Worm (Caenorhabditis elegans) whole organism, late embryonic: ENCODE data around the gene hrg-9.

Experiments used
- C38D4.7 ChIP-seq: fragments of 200-800 bp; sonication (Bioruptor generic); optimal IDR thresholded peaks from 2 replicates; lab custom pipeline; 2018; ENCODE audit warnings: mild to moderate bottlenecking, missing genetic modification characterization, moderate library complexity, missing compliant biosample characterization
- F13H6.1 ChIP-seq: sonication (generic microtip); optimal IDR thresholded peaks from 2 replicates; lab custom pipeline; 2016; ENCODE audit warnings: missing genetic modification characterization, missing compliant biosample characterization
- K02D7.2 ChIP-seq: sonication (generic microtip); optimal IDR thresholded peaks from 2 replicates; lab custom pipeline; 2017; ENCODE audit warnings: mild to moderate bottlenecking, missing genetic modification characterization, missing compliant biosample characterization
- K09A11.1 ChIP-seq: sonication (generic microtip); optimal IDR thresholded peaks from 2 replicates; lab custom pipeline; 2017; ENCODE audit warnings: antibody characterized with exemption, mild to moderate bottlenecking, missing genetic modification characterization, missing compliant biosample characterization; ENCODE audit not compliant: insufficient read depth
- ceh-14 ChIP-seq: sonication (generic microtip); optimal IDR thresholded peaks from 2 replicates; lab custom pipeline; 2016; ENCODE audit warnings: missing genotype, missing genetic modification characterization, missing compliant biosample characterization
- ceh-18 ChIP-seq: sonication (generic microtip); optimal IDR thresholded peaks from 2 replicates; lab custom pipeline; 2016; ENCODE audit warnings: missing genetic modification characterization, missing compliant biosample characterization
- ceh-2 ChIP-seq: sonication (generic microtip); optimal IDR thresholded peaks from 2 replicates; lab custom pipeline; 2016; ENCODE audit warnings: missing genotype, missing genetic modification characterization, missing compliant biosample characterization
- ceh-24 ChIP-seq: sonication (generic microtip); optimal IDR thresholded peaks from 2 replicates; lab custom pipeline; 2016; ENCODE audit warnings: mild to moderate bottlenecking, missing genetic modification characterization, missing compliant biosample characterization
- ceh-30 ChIP-seq: fragments of 150-350 bp; optimal IDR thresholded peaks from 2 replicates; lab custom pipeline; 2014; ENCODE audit warnings: missing biosample characterization, missing genetic modification characterization
- ceh-31 ChIP-seq: sonication (generic microtip); optimal IDR thresholded peaks from 2 replicates; lab custom pipeline; 2016; ENCODE audit warnings: missing genetic modification characterization, missing compliant biosample characterization
- ceh-45 ChIP-seq: fragments of 200-800 bp; sonication (Bioruptor generic); IDR thresholded peaks from 2 replicates; pipeline ENCODE4 v1.3.6; 2022; ENCODE audit warnings: missing genetic modification reagents, missing genetic modification characterization, missing compliant biosample characterization
- ceh-48 ChIP-seq: sonication (generic microtip); optimal IDR thresholded peaks from 2 replicates; lab custom pipeline; 2016; ENCODE audit warnings: missing genetic modification characterization, inconsistent platforms, missing compliant biosample characterization
- ceh-9 ChIP-seq: sonication (generic microtip); optimal IDR thresholded peaks from 2 replicates; lab custom pipeline; 2016; ENCODE audit warnings: mild to moderate bottlenecking, missing genetic modification characterization, inconsistent platforms, missing compliant biosample characterization
- che-1 ChIP-seq: sonication (generic microtip); optimal IDR thresholded peaks from 2 replicates; lab custom pipeline; 2016; ENCODE audit warnings: mild to moderate bottlenecking, missing genetic modification characterization, missing compliant biosample characterization
- elt-2 ChIP-seq: sonication (generic microtip); optimal IDR thresholded peaks from 2 replicates; lab custom pipeline; 2016; ENCODE audit warnings: missing genetic modification reagents, missing genetic modification characterization, missing compliant biosample characterization
- elt-4 ChIP-seq: sonication (generic microtip); optimal IDR thresholded peaks from 2 replicates; lab custom pipeline; 2016; ENCODE audit warnings: missing genetic modification characterization, missing compliant biosample characterization
- ets-4 ChIP-seq: sonication (generic microtip); optimal IDR thresholded peaks from 2 replicates; lab custom pipeline; 2016; ENCODE audit warnings: missing genetic modification characterization, missing compliant biosample characterization
- eyg-1 ChIP-seq: sonication (generic microtip); optimal IDR thresholded peaks from 2 replicates; lab custom pipeline; 2016; ENCODE audit warnings: missing genotype, missing genetic modification characterization, missing compliant biosample characterization
- fax-1 ChIP-seq: sonication (generic microtip); optimal IDR thresholded peaks from 2 replicates; lab custom pipeline; 2016; ENCODE audit warnings: missing genotype, missing genetic modification characterization, missing compliant biosample characterization
- fkh-10 ChIP-seq: fragments of 150-350 bp; optimal IDR thresholded peaks from 2 replicates; lab custom pipeline; 2014; ENCODE audit warnings: missing biosample characterization, missing genetic modification reagents, missing genetic modification characterization
- gmeb-2 ChIP-seq: sonication (generic microtip); optimal IDR thresholded peaks from 2 replicates; lab custom pipeline; 2016; ENCODE audit warnings: missing genetic modification characterization, inconsistent platforms, missing compliant biosample characterization
- hlh-13 ChIP-seq: fragments of 200-800 bp; sonication (Bioruptor generic); optimal IDR thresholded peaks from 2 replicates; lab custom pipeline; 2018; ENCODE audit warnings: mild to moderate bottlenecking, missing genetic modification characterization, missing compliant biosample characterization
- hlh-15 ChIP-seq: sonication (generic microtip); optimal IDR thresholded peaks from 2 replicates; lab custom pipeline; 2016; ENCODE audit warnings: missing genetic modification characterization, missing compliant biosample characterization
- madf-2 ChIP-seq: sonication (generic microtip); optimal IDR thresholded peaks from 2 replicates; lab custom pipeline; 2017; ENCODE audit warnings: missing genetic modification characterization, missing compliant biosample characterization
- nfya-1 ChIP-seq: sonication (generic microtip); optimal IDR thresholded peaks from 2 replicates; lab custom pipeline; 2017; ENCODE audit warnings: missing genetic modification characterization, mild to moderate bottlenecking, missing compliant biosample characterization, antibody characterized with exemption, moderate library complexity
- nhr-11 ChIP-seq: fragments of 150-350 bp; optimal IDR thresholded peaks from 2 replicates; lab custom pipeline; 2014; ENCODE audit warnings: missing biosample characterization, missing genetic modification characterization
- npax-4 ChIP-seq: sonication (generic microtip); optimal IDR thresholded peaks from 2 replicates; lab custom pipeline; 2016; ENCODE audit warnings: missing genetic modification characterization, missing compliant biosample characterization
- odd-2 ChIP-seq: sonication (generic microtip); optimal IDR thresholded peaks from 2 replicates; lab custom pipeline; 2017; ENCODE audit warnings: antibody characterized with exemption, mild to moderate bottlenecking, missing genetic modification characterization, missing compliant biosample characterization
- pat-9 ChIP-seq: fragments of 200-800 bp; sonication (Bioruptor generic); optimal IDR thresholded peaks from 2 replicates; lab custom pipeline; 2018; ENCODE audit warnings: mild to moderate bottlenecking, missing genetic modification characterization, moderate library complexity, missing compliant biosample characterization
- pqm-1 ChIP-seq: sonication (generic microtip); optimal IDR thresholded peaks from 2 replicates; lab custom pipeline; 2016; ENCODE audit warnings: missing genetic modification characterization, missing compliant biosample characterization
- sdc-2 ChIP-seq: sonication (generic microtip); optimal IDR thresholded peaks from 2 replicates; lab custom pipeline; 2016; ENCODE audit warnings: missing genotype, missing genetic modification characterization, missing compliant biosample characterization
- sox-2 ChIP-seq: fragments of 200-800 bp; sonication (Bioruptor generic); IDR thresholded peaks from 2 replicates; pipeline ENCODE4 v1.3.6; 2022; ENCODE audit warnings: missing genetic modification reagents, missing genetic modification characterization, missing compliant biosample characterization
- tbx-2 ChIP-seq: sonication (generic microtip); optimal IDR thresholded peaks from 2 replicates; lab custom pipeline; 2016; ENCODE audit warnings: missing genetic modification characterization, missing compliant biosample characterization
- tbx-7 ChIP-seq: sonication (generic microtip); optimal IDR thresholded peaks from 2 replicates; lab custom pipeline; 2016; ENCODE audit warnings: missing genotype, missing genetic modification characterization, missing compliant biosample characterization
- unc-42 ChIP-seq: sonication (generic microtip); optimal IDR thresholded peaks from 2 replicates; lab custom pipeline; 2016; ENCODE audit warnings: missing genotype, missing genetic modification characterization, missing compliant biosample characterization
- unc-55 ChIP-seq: sonication (generic microtip); optimal IDR thresholded peaks from 2 replicates; lab custom pipeline; 2017; ENCODE audit warnings: missing biosample characterization, missing genetic modification reagents, missing genetic modification characterization

The hrg-9 gene

DNA sequence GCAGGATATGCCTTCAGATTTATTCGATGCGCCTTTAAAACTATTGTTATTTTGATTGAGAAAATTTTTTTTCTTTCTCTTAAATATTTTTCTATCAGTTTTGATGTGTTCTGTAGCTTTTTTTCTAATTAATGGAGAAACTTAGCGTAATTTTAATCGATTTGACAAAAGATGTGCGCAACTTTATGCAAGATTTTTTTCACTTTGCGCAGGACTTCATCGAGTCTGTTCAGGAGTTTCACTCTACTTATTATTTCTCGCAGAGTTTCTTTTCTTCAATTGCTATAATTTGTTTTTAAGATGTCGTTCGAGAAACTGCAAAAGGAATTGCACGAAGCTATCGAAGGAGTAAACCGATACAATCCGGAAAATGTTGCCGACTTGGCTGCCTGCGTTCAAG lies 9.4 kb downstream of the hrg-9 start, which contains the start of gene eif-3.K:
Gene eif-3.K, plus strand, starts transcription at position 301 of the 400 bp plus-strand sequence.
- TF ChIP-seq odd-2 (tag; lab: Kevin White, UChicago) (no peak), tbx-2 (tag; lab: Kevin White, UChicago) (no peak)

DNA sequence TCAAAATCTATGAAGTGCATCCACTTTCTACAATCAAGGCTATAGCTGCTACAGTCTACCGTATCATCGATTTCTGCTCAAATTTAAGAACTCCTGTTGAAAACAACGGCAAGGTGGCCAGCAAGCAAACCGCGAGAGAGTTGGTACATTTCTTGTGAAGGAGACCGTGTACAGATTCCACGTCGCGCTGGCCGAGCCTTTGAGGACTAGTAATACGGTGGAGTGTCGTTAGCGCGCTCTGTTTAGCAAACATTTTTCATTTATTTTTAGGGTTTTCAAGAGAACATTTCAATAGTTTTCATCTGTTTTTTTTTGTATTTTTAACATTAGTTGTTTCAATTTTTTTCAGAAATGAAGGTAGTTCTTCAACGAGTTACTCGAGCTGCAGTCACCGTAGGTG lies 10.9 kb downstream of the hrg-9 start, which contains the start of gene pqn-68:
Gene pqn-68, plus strand, starts transcription at position 350 of the 400 bp plus-strand sequence.
- no peak for TF ChIP-seq K09A11.1 (tag; lab: Kevin White, UChicago)
- no peak for TF ChIP-seq tbx-7
- no peak for TF ChIP-seq F13H6.1 (tag; lab: Kevin White, UChicago)
- no peak for TF ChIP-seq nhr-11 (tag; lab: Kevin White, UChicago)
- peak; percentile 4 for TF ChIP-seq ceh-31 (tag; lab: Kevin White, UChicago)
- no peak for TF ChIP-seq ceh-45 (GFP tag; lab: Robert Waterston, UW)
- TF ChIP-seq ets-4 (tag; lab: Kevin White, UChicago): peak; percentile 1
- no peak for TF ChIP-seq gmeb-2 (tag; lab: Kevin White, UChicago)
- no peak for TF ChIP-seq ceh-14 (tag; lab: Kevin White, UChicago)
- TF ChIP-seq ceh-2: peak; percentile 10
- TF ChIP-seq madf-2: no peak
- TF ChIP-seq C38D4.7: no peak
- no peak for TF ChIP-seq sox-2 (GFP tag; lab: Robert Waterston, UW)
- TF ChIP-seq ceh-30 (tag; lab: Kevin White, UChicago): no peak
- TF ChIP-seq pqm-1 (tag; lab: Kevin White, UChicago): no peak
- TF ChIP-seq ceh-48: no peak
- no peak for TF ChIP-seq tbx-2 (tag; lab: Kevin White, UChicago)
- no peak for TF ChIP-seq K02D7.2 (tag; lab: Kevin White, UChicago)
- no peak for TF ChIP-seq fax-1 (tag; lab: Kevin White, UChicago)

DNA sequence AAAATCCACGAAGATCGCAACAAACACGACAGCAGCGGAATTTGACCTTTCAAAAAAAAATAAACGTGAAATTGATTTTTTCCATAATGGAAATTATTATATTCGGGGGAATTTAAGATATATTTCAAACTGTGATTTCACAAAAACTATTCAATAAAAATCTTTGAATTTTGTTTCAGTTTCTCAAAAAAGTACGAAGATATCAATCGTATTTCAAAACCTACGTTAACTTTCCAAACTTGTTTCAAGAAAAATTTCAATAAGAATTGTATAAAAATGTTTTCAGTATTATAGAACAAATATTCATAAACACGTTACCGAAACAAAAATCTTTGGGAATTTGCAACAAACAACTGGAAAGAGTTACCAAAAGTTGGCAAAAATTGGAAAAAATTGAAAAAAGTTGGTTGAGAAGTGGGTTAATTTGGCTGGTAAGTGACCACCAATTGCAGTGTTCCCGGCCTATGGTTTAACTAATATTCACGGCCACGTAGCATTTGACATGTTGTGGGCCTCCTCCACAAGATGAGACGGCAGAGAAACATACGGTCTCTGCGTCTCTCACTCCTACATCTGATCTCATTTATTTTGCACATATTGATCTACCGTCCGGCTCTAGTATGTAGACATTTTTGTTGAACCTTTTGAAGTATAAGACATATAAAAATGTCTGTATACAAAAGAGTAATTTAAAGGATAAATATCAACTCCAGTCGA lies 12.2 kb downstream of the hrg-9 start, which contains the start of the genes T16G1.9 and T16G1.18:
Gene T16G1.9, minus strand, starts transcription at position 51 of the 717 bp plus-strand sequence.
Gene T16G1.18, plus strand, starts transcription at position 493 of the 717 bp plus-strand sequence.
- TF ChIP-seq sdc-2 (tag; lab: Kevin White, UChicago): no peak
- TF ChIP-seq gmeb-2 (tag; lab: Kevin White, UChicago): no peak
- no peak for TF ChIP-seq ceh-9
- TF ChIP-seq npax-4: no peak
- TF ChIP-seq tbx-2 (tag; lab: Kevin White, UChicago): peak; percentile 41
- no peak for TF ChIP-seq eyg-1 (tag; lab: Kevin White, UChicago)
- TF ChIP-seq elt-4: no peak
- peak; percentile 47 for TF ChIP-seq ceh-48
- no peak for TF ChIP-seq K09A11.1 (tag; lab: Kevin White, UChicago)
- no peak for TF ChIP-seq fax-1 (tag; lab: Kevin White, UChicago)
- TF ChIP-seq nfya-1 (tag; lab: Kevin White, UChicago): peak; percentile 54
- no peak for TF ChIP-seq elt-2
- no peak for TF ChIP-seq che-1 (tag; lab: Kevin White, UChicago)
- TF ChIP-seq ceh-30 (tag; lab: Kevin White, UChicago): no peak
- TF ChIP-seq fkh-10 (GFP tag; lab: Kevin White, UChicago): no peak
- TF ChIP-seq tbx-7: no peak
- no peak for TF ChIP-seq nhr-11 (tag; lab: Kevin White, UChicago)
- TF ChIP-seq ceh-24: no peak
- peak; percentile 50 for TF ChIP-seq unc-42 (tag; lab: Kevin White, UChicago)
- no peak for TF ChIP-seq ceh-2
- no peak for TF ChIP-seq madf-2
- no peak for TF ChIP-seq ceh-18 (tag; lab: Kevin White, UChicago)
- TF ChIP-seq ceh-31 (tag; lab: Kevin White, UChicago): peak; percentile 23
- TF ChIP-seq hlh-13 (GFP tag; lab: Kevin White, UChicago): no peak
- no peak for TF ChIP-seq pat-9 (tag; lab: Kevin White, UChicago)
- no peak for TF ChIP-seq hlh-15
- TF ChIP-seq unc-55: peak; percentile 24
